Fruit fly (Drosophila melanogaster) whole organism, prepupa: ENCODE data around the gene aust.

ENCODE experiments used
- CG10631 ChIP-seq: fragments of 200-800 bp; sonication (Bioruptor generic); optimal IDR thresholded peaks from 2 replicates; lab custom pipeline; 2016; ENCODE audit warnings: missing biosample characterization, missing genetic modification characterization
- CG10669 ChIP-seq: fragments of 200-800 bp; sonication (Bioruptor generic); optimal IDR thresholded peaks from 3 replicates; lab custom pipeline; 2018; ENCODE audit warnings: missing biosample characterization, mild to moderate bottlenecking, missing genetic modification characterization, moderate library complexity
- CG11294 ChIP-seq: fragments of 200-800 bp; sonication (Bioruptor generic); IDR thresholded peaks from 2 replicates; pipeline ENCODE4 v1.3.6; 2022; ENCODE audit warnings: missing biosample characterization, missing genetic modification characterization
- CG15336 ChIP-seq: fragments of 200-800 bp; sonication (Bioruptor generic); IDR thresholded peaks from 2 replicates; pipeline ENCODE4 v1.3.6; 2022; ENCODE audit warnings: missing biosample characterization, missing genetic modification characterization
- CG1621 ChIP-seq: fragments of 200-800 bp; sonication (Bioruptor generic); optimal IDR thresholded peaks from 3 replicates; lab custom pipeline; 2018; ENCODE audit warnings: missing biosample characterization, mild to moderate bottlenecking, missing genetic modification characterization
- CG16779 ChIP-seq: fragments of 200-800 bp; sonication (Bioruptor generic); optimal IDR thresholded peaks from 3 replicates; lab custom pipeline; 2017; ENCODE audit warnings: missing biosample characterization, mild to moderate bottlenecking, missing genetic modification characterization
- CG3032 ChIP-seq: fragments of 200-800 bp; optimal IDR thresholded peaks from 2 replicates; lab custom pipeline; 2019; ENCODE audit warnings: missing biosample characterization, mild to moderate bottlenecking, missing genetic modification characterization, moderate library complexity
- CG31627 ChIP-seq: fragments of 200-800 bp; sonication (Bioruptor generic); optimal IDR thresholded peaks from 3 replicates; lab custom pipeline; 2016; ENCODE audit warnings: missing biosample characterization, missing genetic modification characterization
- CG32006 ChIP-seq: fragments of 200-800 bp; sonication (Bioruptor generic); optimal IDR thresholded peaks from 3 replicates; lab custom pipeline; 2017; ENCODE audit warnings: missing biosample characterization, mild to moderate bottlenecking, missing genetic modification characterization
- CG34406 ChIP-seq: fragments of 200-800 bp; sonication (Bioruptor generic); optimal IDR thresholded peaks from 3 replicates; lab custom pipeline; 2016; ENCODE audit warnings: missing biosample characterization, missing genetic modification characterization
- CG6163 ChIP-seq: fragments of 200-800 bp; sonication (Bioruptor generic); IDR thresholded peaks from 3 replicates; pipeline ENCODE4 v1.3.6; 2022; ENCODE audit warnings: missing biosample characterization, missing genetic modification characterization
- CG6276 ChIP-seq: fragments of 200-800 bp; sonication (Bioruptor generic); optimal IDR thresholded peaks from 2 replicates; lab custom pipeline; 2017; ENCODE audit warnings: missing biosample characterization, mild to moderate bottlenecking, missing genetic modification characterization
- CG6792 ChIP-seq: fragments of 200-800 bp; sonication (Bioruptor generic); optimal IDR thresholded peaks from 3 replicates; lab custom pipeline; 2016; ENCODE audit warnings: missing biosample characterization, missing genetic modification characterization
- CG6808 ChIP-seq: fragments of 200-800 bp; sonication (Bioruptor generic); optimal IDR thresholded peaks from 3 replicates; lab custom pipeline; 2017; ENCODE audit warnings: missing biosample characterization, missing genetic modification characterization, mild to moderate bottlenecking, moderate library complexity, missing genetic modification reagents
- CG6854 ChIP-seq: fragments of 200-800 bp; sonication (Bioruptor generic); optimal IDR thresholded peaks from 2 replicates; lab custom pipeline; 2017; ENCODE audit warnings: missing biosample characterization, mild to moderate bottlenecking, missing genetic modification characterization
- CG8119 ChIP-seq: fragments of 200-800 bp; sonication (Bioruptor generic); IDR thresholded peaks from 3 replicates; pipeline ENCODE4 v1.3.6; 2022; ENCODE audit warnings: missing biosample characterization, missing genetic modification characterization
- CG8319 ChIP-seq: fragments of 200-800 bp; sonication (Bioruptor generic); optimal IDR thresholded peaks from 3 replicates; lab custom pipeline; 2016; ENCODE audit warnings: missing biosample characterization, missing genetic modification characterization
- CG9139 ChIP-seq: fragments of 200-800 bp; sonication (Bioruptor generic); optimal IDR thresholded peaks from 3 replicates; lab custom pipeline; 2017; ENCODE audit warnings: missing biosample characterization, mild to moderate bottlenecking, missing genetic modification characterization
- Eip75B ChIP-seq: fragments of 200-800 bp; sonication (Bioruptor generic); optimal IDR thresholded peaks from 3 replicates; lab custom pipeline; 2016; ENCODE audit warnings: missing biosample characterization, missing genetic modification characterization
- Eip78C ChIP-seq: fragments of 200-800 bp; sonication (Bioruptor generic); peaks from one replicate; lab custom pipeline; 2016; ENCODE audit warnings: missing biosample characterization, missing genetic modification characterization
- Eip93F ChIP-seq: fragments of 200-800 bp; sonication (Bioruptor generic); optimal IDR thresholded peaks from 2 replicates; lab custom pipeline; 2016; ENCODE audit warnings: missing biosample characterization, mild to moderate bottlenecking, missing genetic modification characterization
- Ets21C ChIP-seq: fragments of 200-800 bp; sonication (Bioruptor generic); optimal IDR thresholded peaks from 3 replicates; lab custom pipeline; 2016; ENCODE audit warnings: missing biosample characterization, missing genetic modification characterization
- Ets96B ChIP-seq: fragments of 200-800 bp; optimal IDR thresholded peaks from 2 replicates; lab custom pipeline; 2019; ENCODE audit warnings: missing biosample characterization, mild to moderate bottlenecking, missing genetic modification characterization, moderate library complexity
- Gug ChIP-seq: fragments of 200-800 bp; sonication (Bioruptor generic); IDR thresholded peaks from 2 replicates; pipeline ENCODE4 v1.3.6; 2022; ENCODE audit warnings: missing biosample characterization, missing genetic modification characterization
- Hr39 ChIP-seq: fragments of 200-800 bp; sonication (Bioruptor generic); optimal IDR thresholded peaks from 2 replicates; lab custom pipeline; 2016; ENCODE audit warnings: missing biosample characterization, missing genetic modification characterization
- Lpt ChIP-seq: fragments of 200-800 bp; sonication (Bioruptor generic); optimal IDR thresholded peaks from 3 replicates; lab custom pipeline; 2016; ENCODE audit warnings: missing biosample characterization, missing genetic modification characterization
- Met ChIP-seq: fragments of 200-800 bp; sonication (Bioruptor generic); optimal IDR thresholded peaks from 3 replicates; lab custom pipeline; 2016; ENCODE audit warnings: missing biosample characterization, missing genetic modification characterization
- Smox ChIP-seq: fragments of 200-800 bp; sonication (Bioruptor generic); optimal IDR thresholded peaks from 3 replicates; lab custom pipeline; 2016; ENCODE audit warnings: missing biosample characterization, missing genetic modification characterization
- Sox102F ChIP-seq: fragments of 200-800 bp; sonication (Bioruptor generic); optimal IDR thresholded peaks from 2 replicates; lab custom pipeline; 2016; ENCODE audit warnings: missing biosample characterization, mild to moderate bottlenecking, missing genetic modification characterization
- Sox14 ChIP-seq: fragments of 200-800 bp; sonication (Bioruptor generic); optimal IDR thresholded peaks from 3 replicates; lab custom pipeline; 2016; ENCODE audit warnings: missing biosample characterization, missing genetic modification characterization
- Sox15 ChIP-seq: fragments of 200-800 bp; sonication (Bioruptor generic); optimal IDR thresholded peaks from 3 replicates; lab custom pipeline; 2016; ENCODE audit warnings: missing biosample characterization, missing genetic modification characterization
- acj6 ChIP-seq: fragments of 200-800 bp; sonication (Bioruptor generic); optimal IDR thresholded peaks from 3 replicates; lab custom pipeline; 2016; ENCODE audit warnings: missing biosample characterization, missing genetic modification characterization
- cyc ChIP-seq: fragments of 200-800 bp; sonication (Bioruptor generic); optimal IDR thresholded peaks from 3 replicates; lab custom pipeline; 2016; ENCODE audit warnings: missing biosample characterization, missing genetic modification characterization
- dsx ChIP-seq: fragments of 200-800 bp; optimal IDR thresholded peaks from 3 replicates; lab custom pipeline; 2019; ENCODE audit warnings: missing biosample characterization, mild to moderate bottlenecking, missing genetic modification characterization, moderate library complexity; ENCODE audit not compliant: poor library complexity, severe bottlenecking
- eg ChIP-seq: fragments of 200-800 bp; sonication (Bioruptor generic); IDR thresholded peaks from 3 replicates; pipeline ENCODE4 v1.3.6; 2022; ENCODE audit warnings: missing biosample characterization, missing genetic modification characterization
- esn ChIP-seq: fragments of 200-800 bp; sonication (Bioruptor generic); optimal IDR thresholded peaks from 2 replicates; lab custom pipeline; 2016; ENCODE audit warnings: missing biosample characterization, mild to moderate bottlenecking, missing genetic modification characterization, moderate library complexity
- fd85E ChIP-seq: fragments of 200-800 bp; sonication (Bioruptor generic); optimal IDR thresholded peaks from 3 replicates; lab custom pipeline; 2016; ENCODE audit warnings: missing biosample characterization, missing genetic modification characterization
- fkh ChIP-seq: fragments of 200-800 bp; sonication (Bioruptor generic); optimal IDR thresholded peaks from 3 replicates; lab custom pipeline; 2017; ENCODE audit warnings: missing biosample characterization, mild to moderate bottlenecking, missing genetic modification characterization, moderate library complexity
- net ChIP-seq: fragments of 200-800 bp; sonication (Bioruptor generic); optimal IDR thresholded peaks from 3 replicates; lab custom pipeline; 2016; ENCODE audit warnings: missing biosample characterization, missing genetic modification characterization
- pdm3 ChIP-seq: fragments of 200-800 bp; sonication (Bioruptor generic); optimal IDR thresholded peaks from 3 replicates; lab custom pipeline; 2016; ENCODE audit warnings: missing biosample characterization, missing genetic modification characterization
- salr ChIP-seq, 2 experiments: fragments of 200-800 bp; sonication (Bioruptor generic); optimal IDR thresholded peaks; 3 replicates each; lab custom pipeline; 2016 to 2018; ENCODE audit warnings: missing biosample characterization in 2 of 2, missing genetic modification characterization in 2 of 2, mild to moderate bottlenecking in 1 of 2
- spab ChIP-seq: fragments of 200-800 bp; sonication (Bioruptor generic); optimal IDR thresholded peaks from 2 replicates; lab custom pipeline; 2017; ENCODE audit warnings: missing biosample characterization, mild to moderate bottlenecking, missing genetic modification characterization, missing genetic modification reagents
- ss ChIP-seq, 2 experiments: fragments of 200-800 bp; sonication (Bioruptor generic); optimal IDR thresholded peaks; 2 replicates in 1 of 2; 3 replicates in 1 of 2; lab custom pipeline; 2017 to 2018; ENCODE audit warnings: mild to moderate bottlenecking in 2 of 2, missing biosample characterization in 2 of 2, missing genetic modification characterization in 2 of 2, moderate library complexity in 1 of 2
- topi ChIP-seq: fragments of 200-800 bp; sonication (Bioruptor generic); optimal IDR thresholded peaks from 3 replicates; lab custom pipeline; 2016; ENCODE audit warnings: missing biosample characterization, missing genetic modification characterization
- vri ChIP-seq: fragments of 200-800 bp; sonication (Bioruptor generic); optimal IDR thresholded peaks from 3 replicates; lab custom pipeline; 2016; ENCODE audit warnings: missing biosample characterization, mild to moderate bottlenecking, missing genetic modification characterization

aust gene

DNA sequence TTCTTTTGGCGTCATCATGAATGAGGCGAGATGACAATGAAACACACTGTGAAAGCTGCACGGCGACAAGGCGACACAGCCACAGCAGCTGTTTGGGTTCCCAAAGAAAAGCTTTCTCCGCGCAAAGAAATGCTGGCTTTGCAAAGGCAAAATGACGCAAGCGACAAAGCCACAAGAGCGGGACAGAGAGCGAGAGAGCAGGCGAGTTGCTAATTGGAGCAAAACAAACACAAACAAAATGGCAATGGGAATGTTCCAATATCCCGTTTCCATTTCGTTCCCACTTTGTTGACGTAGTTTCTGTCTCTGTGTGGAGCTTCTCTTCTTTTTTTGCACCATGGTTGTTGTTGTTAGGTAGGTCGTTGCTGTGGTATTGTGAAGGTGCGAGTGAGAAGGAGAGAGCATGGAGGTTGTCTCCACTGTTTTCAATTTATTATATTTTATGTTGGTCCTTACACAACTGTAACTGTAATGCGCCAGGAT, 45.7 kb downstream of the aust start (continued):
- TF ChIP-seq ss (GFP tag; optimal IDR thresholded peaks at IDR 0.05; lab: Kevin White, UChicago) (peak; percentile 78 to 82), Smox (GFP tag; lab: Kevin White, UChicago) (no peak), CG6792 (GFP tag; lab: Kevin White, UChicago) (no peak), CG9139 (peak; percentile 60), fd85E (peak; percentile 87), CG6276 (GFP tag; lab: Kevin White, UChicago) (peak; percentile 78), Sox14 (GFP tag; lab: Kevin White, UChicago) (peak; percentile 49), cyc (no peak), acj6 (peak; percentile 14), pdm3 (GFP tag; lab: Kevin White, UChicago) (no peak), Sox102F (GFP tag; lab: Kevin White, UChicago) (peak; percentile 82), Ets96B (tag; lab: Kevin White, UChicago) (peak; percentile 64), spab (peak; percentile 59), vri (GFP tag; lab: Kevin White, UChicago) (peak; percentile 86), Sox15 (GFP tag; lab: Kevin White, UChicago) (no peak), CG31627 (GFP tag; lab: Kevin White, UChicago) (no peak), CG8319 (GFP tag; lab: Kevin White, UChicago) (no peak), Ets21C (GFP tag; lab: Kevin White, UChicago) (no peak)

DNA sequence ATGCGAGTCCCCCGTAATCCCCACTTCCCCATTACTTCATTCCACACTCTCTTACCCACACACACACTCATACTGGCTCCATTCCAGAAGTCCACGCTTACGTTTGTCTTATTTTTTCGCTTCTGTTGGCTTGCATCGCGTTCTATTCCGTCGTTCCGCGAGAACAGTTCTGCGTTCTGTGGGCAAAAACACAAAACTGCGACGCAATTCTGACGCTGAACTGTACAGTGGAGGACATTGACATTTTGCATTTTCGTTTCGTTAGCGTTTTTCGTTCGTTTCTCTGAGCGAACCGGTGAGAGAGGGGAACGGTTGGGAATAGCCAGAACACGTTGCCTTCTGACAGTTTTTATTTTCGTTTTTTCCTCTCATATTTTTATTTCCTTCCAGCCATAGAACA, 47.4 kb downstream of the aust start:
- TF ChIP-seq CG6854 (GFP tag; lab: Kevin White, UChicago) (peak; percentile 82), Eip93F (GFP tag; lab: Kevin White, UChicago) (peak; percentile 88), CG6808 (GFP tag; lab: Kevin White, UChicago) (peak; percentile 71), CG8119 (GFP tag; lab: Robert Waterston, UW) (peak; percentile 69; the same call in 2 of the 3 replicates), Sox102F (GFP tag; lab: Kevin White, UChicago) (peak; percentile 22), CG6163 (peak; percentile 86), Ets96B (tag; lab: Kevin White, UChicago) (peak; percentile 45), CG1621 (tag; lab: Kevin White, UChicago) (peak; percentile 68), CG32006 (peak; percentile 3), topi (peak; percentile 12), salr (GFP tag; optimal IDR thresholded peaks at IDR 0.05; lab: Kevin White, UChicago) (peak in 1 of 2 experiments; percentile 13), Eip75B (peak; percentile 41), Sox14 (GFP tag; lab: Kevin White, UChicago) (peak; percentile 59), Eip78C (GFP tag; lab: Kevin White, UChicago) (peak; percentile 79), Met (peak; percentile 28), fd85E (peak; percentile 41), esn (GFP tag; lab: Kevin White, UChicago) (peak; percentile 35), net (GFP tag; lab: Kevin White, UChicago) (peak; percentile 41), pdm3 (GFP tag; lab: Kevin White, UChicago) (no peak), CG9139 (peak; percentile 66), CG16779 (tag; lab: Kevin White, UChicago) (peak; percentile 27), CG10669 (GFP tag; lab: Kevin White, UChicago) (no peak), CG11294 (GFP tag; lab: Robert Waterston, UW) (no peak), CG6276 (GFP tag; lab: Kevin White, UChicago) (peak; percentile 19), CG10631 (GFP tag; lab: Kevin White, UChicago) (no peak), CG3032 (tag; lab: Kevin White, UChicago) (peak; percentile 20), CG34406 (GFP tag; lab: Kevin White, UChicago) (no peak), Smox (GFP tag; lab: Kevin White, UChicago) (no peak), eg (GFP tag; lab: Robert Waterston, UW) (peak; percentile 64; the same call in 2 of the 3 replicates), Hr39 (GFP tag; lab: Kevin White, UChicago) (no peak), Gug (GFP tag; lab: Robert Waterston, UW) (no peak), dsx (GFP tag; lab: Kevin White, UChicago) (peak; percentile 62), CG15336 (peak; percentile 71), Lpt (GFP tag; lab: Kevin White, UChicago) (peak; percentile 69), vri (GFP tag; lab: Kevin White, UChicago) (peak; percentile 93), fkh (peak; percentile 25), ss (GFP tag; optimal IDR thresholded peaks at IDR 0.05; lab: Kevin White, UChicago) (peak; percentile 77 to 83), spab (peak; percentile 14)
